Fruit fly (Drosophila melanogaster) whole organism: ENCODE data around the gene Dhc93AB.

ENCODE experiments used
- CG8478 ChIP-seq: fragments of >200 bp; optimal IDR thresholded peaks from 2 replicates; lab custom pipeline; 2018; ENCODE audit warnings: inconsistent platforms
- Dll ChIP-seq: fragments of >200 bp; optimal IDR thresholded peaks from 2 replicates; lab custom pipeline; 2017
- EcR ChIP-seq, 2 experiments: fragments of >200 bp; optimal IDR thresholded peaks; 2 replicates each; lab custom pipeline; 2017; ENCODE audit warnings: missing biosample characterization in 2 of 2, missing genetic modification characterization in 2 of 2, missing genetic modification reagents in 2 of 2
- pan ChIP-seq: fragments of >200 bp; optimal IDR thresholded peaks from 2 replicates; lab custom pipeline; 2017
- psq ChIP-seq: fragments of >200 bp; optimal IDR thresholded peaks from 2 replicates; lab custom pipeline; 2017
- usp ChIP-seq: fragments of >200 bp; optimal IDR thresholded peaks from 2 replicates; lab custom pipeline; 2017; ENCODE audit warnings: missing biosample characterization, missing genetic modification characterization, mixed read lengths

The Dhc93AB gene

dm6 chr3R:21042399-21042798 lies at the start of gene Dhc93AB:
TSS of gene Dhc93AB (minus strand) at chr3R:21042499.
- TF ChIP-seq CG8478 (lab: Kevin White, UChicago) (no peak), Dll (no peak), EcR (GFP tag; optimal IDR thresholded peaks at IDR 0.05; lab: Kevin White, UChicago) (no peak), usp (no peak), psq (lab: Kevin White, UChicago) (no peak), pan (lab: Kevin White, UChicago) (no peak)

dm6 chr3R:21092036-21092435 lies 49.7 kb upstream of the Dhc93AB start:
- TF ChIP-seq Dll (no peak), psq (lab: Kevin White, UChicago) (no peak), CG8478 (lab: Kevin White, UChicago) (no peak), EcR (GFP tag; optimal IDR thresholded peaks at IDR 0.05; lab: Kevin White, UChicago) (no peak), usp (no peak), pan (lab: Kevin White, UChicago) (no peak)

dm6 chr3R:21091500-21091899 lies 49.2 kb upstream of the Dhc93AB start:
- TF ChIP-seq CG8478 (lab: Kevin White, UChicago) (no peak), psq (lab: Kevin White, UChicago) (no peak), usp (no peak), pan (lab: Kevin White, UChicago) (no peak), EcR (GFP tag; optimal IDR thresholded peaks at IDR 0.05; lab: Kevin White, UChicago) (no peak), Dll (no peak)

- no peak for TF ChIP-seq psq (lab: Kevin White, UChicago)
These were observed 48.1 kb upstream of the Dhc93AB start for dm6 chr3R:21090230-21091021.

dm6 chr3R:21089416-21089815 lies 47.1 kb upstream of the Dhc93AB start:
- TF ChIP-seq Dll: no peak
- TF ChIP-seq CG8478 (lab: Kevin White, UChicago): no peak
- no peak for TF ChIP-seq pan (lab: Kevin White, UChicago)
- no peak for TF ChIP-seq EcR (GFP tag; optimal IDR thresholded peaks at IDR 0.05; lab: Kevin White, UChicago)
- no peak for TF ChIP-seq usp
- no peak for TF ChIP-seq psq (lab: Kevin White, UChicago)

- TF ChIP-seq psq (lab: Kevin White, UChicago) (no peak), usp (no peak), pan (lab: Kevin White, UChicago) (no peak), Dll (no peak), EcR (GFP tag; optimal IDR thresholded peaks at IDR 0.05; lab: Kevin White, UChicago) (no peak), CG8478 (lab: Kevin White, UChicago) (no peak)
These were observed 42.7 kb upstream of the Dhc93AB start for dm6 chr3R:21084979-21085378.

dm6 chr3R:21080876-21081586 lies 38.7 kb upstream of the Dhc93AB start, which contains the start of gene HHEX:
TSS of gene HHEX (minus strand) at chr3R:21080926.
- TF ChIP-seq pan (lab: Kevin White, UChicago) (no peak), CG8478 (lab: Kevin White, UChicago) (no peak), psq (lab: Kevin White, UChicago) (no peak), EcR (GFP tag; optimal IDR thresholded peaks at IDR 0.05; lab: Kevin White, UChicago) (no peak), Dll (no peak), usp (no peak)

- TF ChIP-seq Dll (no peak), psq (lab: Kevin White, UChicago) (no peak), CG8478 (lab: Kevin White, UChicago) (no peak), usp (no peak), EcR (GFP tag; optimal IDR thresholded peaks at IDR 0.05; lab: Kevin White, UChicago) (no peak), pan (lab: Kevin White, UChicago) (no peak)
These were observed 36.7 kb upstream of the Dhc93AB start for dm6 chr3R:21078958-21079357.

dm6 chr3R:21078211-21078610 lies 35.9 kb upstream of the Dhc93AB start:
- no peak for TF ChIP-seq usp
- TF ChIP-seq EcR (GFP tag; optimal IDR thresholded peaks at IDR 0.05; lab: Kevin White, UChicago): no peak
- TF ChIP-seq psq (lab: Kevin White, UChicago): no peak
- no peak for TF ChIP-seq Dll
- TF ChIP-seq CG8478 (lab: Kevin White, UChicago): no peak

- TF ChIP-seq EcR (GFP tag; optimal IDR thresholded peaks at IDR 0.05; lab: Kevin White, UChicago) (no peak), usp (no peak), CG8478 (lab: Kevin White, UChicago) (no peak), Dll (no peak), psq (lab: Kevin White, UChicago) (no peak), pan (lab: Kevin White, UChicago) (no peak)
These were observed 35.3 kb upstream of the Dhc93AB start for dm6 chr3R:21077577-21077976.

dm6 chr3R:21073707-21074106 lies 31.4 kb upstream of the Dhc93AB start, which contains the start of gene dmrt93B:
TSS of gene dmrt93B (plus strand) at chr3R:21074007.
- TF ChIP-seq EcR (GFP tag; optimal IDR thresholded peaks at IDR 0.05; lab: Kevin White, UChicago) (no peak), CG8478 (lab: Kevin White, UChicago) (no peak), pan (lab: Kevin White, UChicago) (no peak), psq (lab: Kevin White, UChicago) (no peak)

dm6 chr3R:21073141-21073540 lies 30.8 kb upstream of the Dhc93AB start, which contains the start of gene r-l:
TSS of gene r-l (minus strand) at chr3R:21073319.
- TF ChIP-seq CG8478 (lab: Kevin White, UChicago) (no peak), pan (lab: Kevin White, UChicago) (no peak), psq (lab: Kevin White, UChicago) (no peak)
